Worm (Caenorhabditis elegans) whole organism, young adult: ENCODE data around the gene gck-4.

Source experiments
- B0035.1 ChIP-seq: sonication (generic microtip); optimal IDR thresholded peaks from 2 replicates; lab custom pipeline; 2016; ENCODE audit warnings: missing genetic modification characterization, mild to moderate bottlenecking, missing compliant biosample characterization, missing genotype, missing genetic modification reagents
- F10E7.11 ChIP-seq: sonication (generic microtip); optimal IDR thresholded peaks from 2 replicates; lab custom pipeline; 2017; ENCODE audit warnings: mild to moderate bottlenecking, missing genetic modification characterization, moderate library complexity, missing compliant biosample characterization
- F37B4.10 ChIP-seq: fragments of 200-800 bp; sonication (Bioruptor generic); IDR thresholded peaks from 2 replicates; pipeline ENCODE4 v1.3.6; 2022; ENCODE audit warnings: missing genetic modification characterization, missing compliant biosample characterization
- F57A8.1 ChIP-seq: fragments of 200-800 bp; sonication (Bioruptor generic); optimal IDR thresholded peaks from 2 replicates; lab custom pipeline; 2018; ENCODE audit warnings: mild to moderate bottlenecking, missing genetic modification characterization, moderate library complexity, missing compliant biosample characterization
- T26A5.8 ChIP-seq: sonication (generic microtip); optimal IDR thresholded peaks from 2 replicates; lab custom pipeline; 2016; ENCODE audit warnings: missing genetic modification characterization, missing compliant biosample characterization
- ama-1 ChIP-seq, 3 experiments: fragments of 150-350 bp in 1 of 3; sonication (generic microtip) in 2 of 3; optimal IDR thresholded peaks; 2 replicates each; lab custom pipeline; 2014 to 2018; ENCODE audit warnings: missing biosample characterization in 2 of 3, missing genetic modification characterization in 2 of 3, missing genetic modification reagents in 2 of 3
- ceh-27 ChIP-seq: fragments of 200-800 bp; sonication (Bioruptor generic); optimal IDR thresholded peaks from 2 replicates; lab custom pipeline; 2018; ENCODE audit warnings: mild to moderate bottlenecking, missing genetic modification characterization, moderate library complexity, missing compliant biosample characterization
- ceh-58 ChIP-seq: fragments of 200-800 bp; sonication (Bioruptor generic); IDR thresholded peaks from 2 replicates; pipeline ENCODE4 v1.3.6; 2022; ENCODE audit warnings: missing genetic modification characterization, missing compliant biosample characterization
- ets-4 ChIP-seq: fragments of 200-800 bp; sonication (Bioruptor generic); optimal IDR thresholded peaks from 2 replicates; lab custom pipeline; 2018; ENCODE audit warnings: mild to moderate bottlenecking, missing genetic modification characterization, missing compliant biosample characterization
- lag-1 ChIP-seq: fragments of 200-800 bp; sonication (Bioruptor generic); IDR thresholded peaks from 2 replicates; pipeline ENCODE4 v1.3.6; 2022; ENCODE audit warnings: missing genetic modification reagents, missing genetic modification characterization, missing compliant biosample characterization
- let-607 ChIP-seq, 2 experiments: fragments of 200-800 bp in 1 of 2; sonication (Bioruptor generic) in 1 of 2; sonication (generic microtip) in 1 of 2; optimal IDR thresholded peaks; 2 replicates each; lab custom pipeline; 2016 to 2018; ENCODE audit warnings: mild to moderate bottlenecking in 2 of 2, missing compliant biosample characterization in 2 of 2, missing genetic modification characterization in 2 of 2, moderate library complexity in 2 of 2, missing genotype in 1 of 2
- lin-26 ChIP-seq: fragments of 200-800 bp; sonication (Bioruptor generic); IDR thresholded peaks from 2 replicates; pipeline ENCODE4 v1.3.6; 2022; ENCODE audit warnings: missing genetic modification reagents, missing genetic modification characterization, missing compliant biosample characterization
- lir-1 ChIP-seq: fragments of 200-800 bp; sonication (Bioruptor generic); conservative IDR thresholded peaks from 2 replicates; pipeline ENCODE4 v1.3.6; 2022; ENCODE audit warnings: missing genetic modification reagents, missing genetic modification characterization, missing compliant biosample characterization
- lsl-1 ChIP-seq: fragments of 200-800 bp; sonication (Bioruptor generic); optimal IDR thresholded peaks from 2 replicates; lab custom pipeline; 2018; ENCODE audit warnings: mild to moderate bottlenecking, missing genetic modification characterization, moderate library complexity, missing compliant biosample characterization
- madf-3 ChIP-seq: fragments of 200-800 bp; sonication (Bioruptor generic); IDR thresholded peaks from 2 replicates; pipeline ENCODE4 v1.3.6; 2022; ENCODE audit warnings: missing genetic modification reagents, missing genetic modification characterization, missing compliant biosample characterization
- mxl-1 ChIP-seq: sonication (generic microtip); optimal IDR thresholded peaks from 2 replicates; lab custom pipeline; 2016; ENCODE audit warnings: missing genetic modification characterization, missing compliant biosample characterization
- nhr-179 ChIP-seq: sonication (generic microtip); optimal IDR thresholded peaks from 2 replicates; lab custom pipeline; 2016; ENCODE audit warnings: mild to moderate bottlenecking, missing genetic modification characterization, missing compliant biosample characterization
- pbrm-1 ChIP-seq: fragments of 200-800 bp; sonication (Bioruptor generic); IDR thresholded peaks from 2 replicates; pipeline ENCODE4 v1.3.6; 2022; ENCODE audit warnings: missing genetic modification reagents, missing genetic modification characterization, missing compliant biosample characterization
- pha-4 ChIP-seq: fragments of 150-350 bp; sonication (generic microtip); optimal IDR thresholded peaks from 2 replicates; lab custom pipeline; 2014; ENCODE audit warnings: missing biosample characterization, missing genetic modification reagents, missing genetic modification characterization
- rec-8 ChIP-seq, 2 experiments: sonication (generic microtip); optimal IDR thresholded peaks; 2 replicates each; lab custom pipeline; 2016; ENCODE audit warnings: mild to moderate bottlenecking in 2 of 2, missing genetic modification characterization in 2 of 2, missing genetic modification reagents in 2 of 2, missing genotype in 2 of 2, missing biosample characterization in 1 of 2, missing compliant biosample characterization in 1 of 2, moderate library complexity in 1 of 2
- rpc-1 ChIP-seq, 2 experiments: fragments of 150-350 bp in 1 of 2; sonication (generic microtip) in 1 of 2; optimal IDR thresholded peaks; 2 replicates each; lab custom pipeline; 2014 to 2018; ENCODE audit warnings: missing biosample characterization in 1 of 2, missing genetic modification characterization in 1 of 2, missing genetic modification reagents in 1 of 2, missing genotype in 1 of 2
- sea-2 ChIP-seq: fragments of 200-800 bp; sonication (Bioruptor generic); IDR thresholded peaks from 2 replicates; pipeline ENCODE4 v1.3.6; 2022; ENCODE audit warnings: missing genetic modification characterization, missing compliant biosample characterization
- snpc-4 ChIP-seq, 5 experiments: fragments of 150-350 bp in 1 of 5; sonication (generic microtip) in 4 of 5; optimal IDR thresholded peaks; 2 replicates each; lab custom pipeline; 2014 to 2018; ENCODE audit warnings: missing genetic modification characterization in 5 of 5, missing biosample characterization in 3 of 5, antibody characterized with exemption in 2 of 5, mild to moderate bottlenecking in 2 of 5, missing compliant biosample characterization in 2 of 5, missing genotype in 2 of 5, moderate library complexity in 2 of 5, missing genetic modification reagents in 1 of 5
- somi-1 ChIP-seq: fragments of 200-800 bp; sonication (Bioruptor generic); optimal IDR thresholded peaks from 2 replicates; lab custom pipeline; 2018; ENCODE audit warnings: mild to moderate bottlenecking, missing genetic modification characterization, missing compliant biosample characterization
- tbp1 ChIP-seq: fragments of 200-800 bp; sonication (Bioruptor generic); optimal IDR thresholded peaks from 2 replicates; lab custom pipeline; 2018; ENCODE audit warnings: mild to moderate bottlenecking, missing genetic modification characterization, missing compliant biosample characterization
- unc-62 ChIP-seq: fragments of 150-350 bp; optimal IDR thresholded peaks from 2 replicates; lab custom pipeline; 2014; ENCODE audit warnings: missing biosample characterization, missing genetic modification reagents, missing genetic modification characterization
- zim-3 ChIP-seq: sonication (generic microtip); optimal IDR thresholded peaks from 2 replicates; lab custom pipeline; 2017; ENCODE audit warnings: mild to moderate bottlenecking, missing genetic modification characterization, moderate library complexity, missing compliant biosample characterization
- ztf-6 ChIP-seq: fragments of 200-800 bp; sonication (Bioruptor generic); IDR thresholded peaks from 2 replicates; pipeline ENCODE4 v1.3.6; 2022; ENCODE audit warnings: missing genetic modification reagents, missing genetic modification characterization, missing compliant biosample characterization

gck-4 gene

ce11 chrX:13637526-13637925 is 39.5 kb upstream of the gck-4 start:
- TF ChIP-seq ama-1 (optimal IDR thresholded peaks at IDR 0.05; lab: Kevin White, UChicago) (no peak), ama-1 (GFP tag; optimal IDR thresholded peaks at IDR 0.05; lab: Kevin White, UChicago) (no peak), ets-4 (GFP tag; lab: Kevin White, UChicago) (no peak), F10E7.11 (tag; lab: Kevin White, UChicago) (no peak), rec-8 (tag; optimal IDR thresholded peaks at IDR 0.05; lab: Kevin White, UChicago) (no peak), snpc-4 (GFP tag; optimal IDR thresholded peaks at IDR 0.05; lab: Kevin White, UChicago) (no peak), snpc-4 (tag; optimal IDR thresholded peaks at IDR 0.05; lab: Kevin White, UChicago) (no peak), lin-26 (GFP tag; lab: Robert Waterston, UW) (no peak), ceh-27 (GFP tag; lab: Kevin White, UChicago) (no peak), somi-1 (GFP tag; lab: Kevin White, UChicago) (no peak), tbp1 (GFP tag; lab: Kevin White, UChicago) (no peak), T26A5.8 (tag; lab: Kevin White, UChicago) (no peak), ztf-6 (no peak), let-607 (tag; optimal IDR thresholded peaks at IDR 0.05; lab: Kevin White, UChicago) (no peak)

ce11 chrX:13638351-13638958 is 38.5 kb upstream of the gck-4 start:
- TF ChIP-seq pbrm-1 (GFP tag; lab: Robert Waterston, UW) (no peak), madf-3 (0 out of 2 replicates have a peak, but pooled peaks have one; percentile 40), lir-1 (GFP tag; lab: Robert Waterston, UW) (no peak), rpc-1 (optimal IDR thresholded peaks at IDR 0.05; lab: Kevin White, UChicago) (no peak), rpc-1 (tag; optimal IDR thresholded peaks at IDR 0.05; lab: Kevin White, UChicago) (no peak), sea-2 (GFP tag; lab: Robert Waterston, UW) (no peak)

- TF ChIP-seq lag-1 (GFP tag; lab: Robert Waterston, UW) (no peak), unc-62 (no peak), pha-4 (no peak), snpc-4 (GFP tag; optimal IDR thresholded peaks at IDR 0.05; lab: Kevin White, UChicago) (no peak), snpc-4 (tag; optimal IDR thresholded peaks at IDR 0.05; lab: Kevin White, UChicago) (no peak)
Measured at ce11 chrX:13639577-13639976, 37.4 kb upstream of the gck-4 start, which contains the start of gene twk-20. Gene twk-20, plus strand, starts transcription at chrX:13639877.

ce11 chrX:13644884-13645283 is 32.1 kb upstream of the gck-4 start:
- no peak for TF ChIP-seq zim-3 (tag; lab: Kevin White, UChicago)
- TF ChIP-seq tbp1 (GFP tag; lab: Kevin White, UChicago), result no peak
- TF ChIP-seq B0035.1, result no peak
- no peak for TF ChIP-seq F57A8.1 (GFP tag; lab: Kevin White, UChicago)

ce11 chrX:13646798-13647197 is 30.2 kb upstream of the gck-4 start, which contains the start of gene acr-9:
Gene acr-9, minus strand, starts transcription at chrX:13646898.
- TF ChIP-seq ceh-58 (GFP tag; lab: Robert Waterston, UW) (no peak), nhr-179 (tag; lab: Kevin White, UChicago) (no peak), lsl-1 (GFP tag; lab: Kevin White, UChicago) (no peak), lir-1 (GFP tag; lab: Robert Waterston, UW) (no peak), F37B4.10 (GFP tag; lab: Robert Waterston, UW) (no peak), mxl-1 (tag; lab: Kevin White, UChicago) (no peak)
